Fruit fly (Drosophila melanogaster) whole organism, embryonic: ENCODE results near the gene Aasdh.

Source experiments
- Ada2b ChIP-seq: fragments of 200-800 bp; sonication (Bioruptor generic); IDR thresholded peaks from 2 replicates; pipeline ENCODE4 v1.3.6; 2022; ENCODE audit warnings: missing biosample characterization, missing genetic modification characterization
- Aef1 ChIP-seq: fragments of 200-800 bp; sonication (Bioruptor generic); IDR thresholded peaks from 3 replicates; pipeline ENCODE4 v1.3.6; 2022; ENCODE audit warnings: missing biosample characterization, missing genetic modification characterization
- B-H1 ChIP-seq: fragments of 200-800 bp; sonication (Bioruptor generic); IDR thresholded peaks from 3 replicates; pipeline ENCODE4 v1.3.6; 2022; ENCODE audit warnings: missing biosample characterization, missing genetic modification characterization
- BEAF-32 ChIP-seq: fragments of 200-800 bp; sonication (Bioruptor generic); optimal IDR thresholded peaks from 3 replicates; lab custom pipeline; 2017; ENCODE audit warnings: missing biosample characterization, missing genetic modification characterization, mild to moderate bottlenecking, moderate library complexity, missing genetic modification reagents
- Blimp-1 ChIP-seq: fragments of 200-800 bp; sonication (Bioruptor generic); optimal IDR thresholded peaks from 3 replicates; lab custom pipeline; 2018; ENCODE audit warnings: missing biosample characterization, missing genetic modification characterization, mild to moderate bottlenecking, moderate library complexity, missing genetic modification reagents
- CG11560 ChIP-seq: fragments of 200-800 bp; sonication (Bioruptor generic); IDR thresholded peaks from 3 replicates; pipeline ENCODE4 v1.3.6; 2022; ENCODE audit warnings: missing biosample characterization, missing genetic modification characterization
- CG12236 ChIP-seq: fragments of 200-800 bp; sonication (Bioruptor generic); optimal IDR thresholded peaks from 2 replicates; lab custom pipeline; 2016; ENCODE audit warnings: missing biosample characterization, missing genetic modification characterization
- CG13287 ChIP-seq: fragments of 200-800 bp; sonication (Bioruptor generic); IDR thresholded peaks from 2 replicates; pipeline ENCODE4 v1.3.6; 2022; ENCODE audit warnings: missing biosample characterization, missing genetic modification characterization; ENCODE audit not compliant: partially characterized antibody
- CG13775 ChIP-seq: fragments of 200-800 bp; sonication (Bioruptor generic); optimal IDR thresholded peaks from 3 replicates; lab custom pipeline; 2017; ENCODE audit warnings: missing biosample characterization, mild to moderate bottlenecking, missing genetic modification characterization
- CG17359 ChIP-seq: fragments of 200-800 bp; sonication (Bioruptor generic); optimal IDR thresholded peaks from 3 replicates; lab custom pipeline; 2018; ENCODE audit warnings: missing biosample characterization, mild to moderate bottlenecking, missing genetic modification characterization, moderate library complexity
- CG2120 ChIP-seq: fragments of 200-800 bp; sonication (Bioruptor generic); optimal IDR thresholded peaks from 3 replicates; lab custom pipeline; 2016; ENCODE audit warnings: missing biosample characterization, missing genetic modification characterization
- CG34376 ChIP-seq: fragments of 200-800 bp; sonication (Bioruptor generic); optimal IDR thresholded peaks from 2 replicates; lab custom pipeline; 2018; ENCODE audit warnings: missing biosample characterization, mild to moderate bottlenecking, missing genetic modification characterization
- CG3847 ChIP-seq: fragments of 200-800 bp; sonication (Bioruptor generic); IDR thresholded peaks from 2 replicates; pipeline ENCODE4 v1.3.6; 2022; ENCODE audit warnings: missing biosample characterization, missing genetic modification characterization
- CG7839 ChIP-seq: fragments of 200-800 bp; sonication (Bioruptor generic); optimal IDR thresholded peaks from 3 replicates; lab custom pipeline; 2018; ENCODE audit warnings: missing biosample characterization, mild to moderate bottlenecking, missing genetic modification characterization, moderate library complexity
- CG7928 ChIP-seq: fragments of 200-800 bp; sonication (Bioruptor generic); optimal IDR thresholded peaks from 2 replicates; lab custom pipeline; 2017; ENCODE audit warnings: missing biosample characterization, mild to moderate bottlenecking, missing genetic modification characterization
- CG8924 ChIP-seq: fragments of 200-800 bp; optimal IDR thresholded peaks from 3 replicates; lab custom pipeline; 2019; ENCODE audit warnings: missing biosample characterization, mild to moderate bottlenecking, missing genetic modification characterization, moderate library complexity
- CG8944 ChIP-seq: fragments of 200-800 bp; sonication (Bioruptor generic); optimal IDR thresholded peaks from 3 replicates; lab custom pipeline; 2016; ENCODE audit warnings: missing biosample characterization, missing genetic modification characterization
- CHES-1-like ChIP-seq: fragments of 200-800 bp; sonication (Bioruptor generic); optimal IDR thresholded peaks from 2 replicates; lab custom pipeline; 2016; ENCODE audit warnings: missing biosample characterization, missing genetic modification characterization
- D19A ChIP-seq: fragments of 200-800 bp; optimal IDR thresholded peaks from 3 replicates; lab custom pipeline; 2019; ENCODE audit warnings: missing biosample characterization, mild to moderate bottlenecking, missing genetic modification characterization, moderate library complexity
- Dip2 ChIP-seq: fragments of 200-800 bp; sonication (Bioruptor generic); IDR thresholded peaks from 2 replicates; pipeline ENCODE4 v1.3.6; 2022; ENCODE audit warnings: missing biosample characterization, missing genetic modification characterization
- Dll ChIP-seq: fragments of 200-800 bp; sonication (Bioruptor generic); IDR thresholded peaks from 4 replicates; pipeline ENCODE4 v1.3.6; 2022; ENCODE audit warnings: missing biosample characterization, missing genetic modification characterization; ENCODE audit not compliant: partially characterized antibody
- Dref ChIP-seq: fragments of 200-800 bp; sonication (Bioruptor generic); IDR thresholded peaks from 2 replicates; pipeline ENCODE4 v1.3.6; 2022; ENCODE audit warnings: missing biosample characterization, missing genetic modification characterization
- Eip74EF ChIP-seq, 2 experiments: fragments of 200-800 bp in 1 of 2; fragments of >200 bp in 1 of 2; sonication (Bioruptor generic) in 1 of 2; optimal IDR thresholded peaks; 2 replicates each; lab custom pipeline; 2017 to 2019; ENCODE audit warnings: missing biosample characterization in 2 of 2, missing genetic modification characterization in 2 of 2, mild to moderate bottlenecking in 1 of 2, moderate library complexity in 1 of 2
- Fer3 ChIP-seq: fragments of 200-800 bp; sonication (Bioruptor generic); optimal IDR thresholded peaks from 2 replicates; lab custom pipeline; 2018; ENCODE audit warnings: missing biosample characterization, mild to moderate bottlenecking, missing genetic modification characterization, moderate library complexity
- HLH3B ChIP-seq: fragments of 200-800 bp; sonication (Bioruptor generic); IDR thresholded peaks from 2 replicates; pipeline ENCODE4 v1.3.6; 2022; ENCODE audit warnings: missing biosample characterization, missing genetic modification characterization
- Hey ChIP-seq: fragments of 200-800 bp; sonication (Bioruptor generic); optimal IDR thresholded peaks from 3 replicates; lab custom pipeline; 2018; ENCODE audit warnings: missing biosample characterization, mild to moderate bottlenecking, missing genetic modification characterization
- NFAT ChIP-seq: fragments of 200-800 bp; sonication (Bioruptor generic); IDR thresholded peaks from 2 replicates; pipeline ENCODE4 v1.3.6; 2022; ENCODE audit warnings: missing biosample characterization, missing genetic modification characterization
- Tbp ChIP-seq: fragments of >200 bp; optimal IDR thresholded peaks from 2 replicates; lab custom pipeline; 2018; ENCODE audit warnings: missing biosample characterization, missing genetic modification characterization
- Trl ChIP-seq, 3 experiments: fragments of >200 bp in 2 of 3; fragments of 200-800 bp in 1 of 3; sonication (Bioruptor generic) in 1 of 3; optimal IDR thresholded peaks; 2 replicates in 1 of 3; 3 replicates in 2 of 3; lab custom pipeline; 2016 to 2017; ENCODE audit warnings: missing biosample characterization in 1 of 3, missing genetic modification characterization in 1 of 3
- ap ChIP-seq: fragments of 200-800 bp; sonication (Bioruptor generic); IDR thresholded peaks from 2 replicates; pipeline ENCODE4 v1.3.6; 2022; ENCODE audit warnings: missing biosample characterization, missing genetic modification characterization
- br ChIP-seq: fragments of >200 bp; optimal IDR thresholded peaks from 2 replicates; lab custom pipeline; 2017
- dati ChIP-seq: fragments of 200-800 bp; sonication (Bioruptor generic); IDR thresholded peaks from 2 replicates; pipeline ENCODE4 v1.3.6; 2022; ENCODE audit warnings: missing biosample characterization, missing genetic modification characterization
- esg ChIP-seq: fragments of 200-800 bp; sonication (Bioruptor generic); conservative IDR thresholded peaks from 2 replicates; pipeline ENCODE4 v1.3.6; 2022; ENCODE audit warnings: missing biosample characterization, missing genetic modification characterization
- fd102C ChIP-seq: fragments of 200-800 bp; sonication (Bioruptor generic); optimal IDR thresholded peaks from 2 replicates; lab custom pipeline; 2018; ENCODE audit warnings: missing biosample characterization, mild to moderate bottlenecking, missing genetic modification characterization, moderate library complexity
- fu2 ChIP-seq: fragments of 200-800 bp; sonication (Bioruptor generic); optimal IDR thresholded peaks from 2 replicates; lab custom pipeline; 2016; ENCODE audit warnings: missing biosample characterization, missing genetic modification characterization
- hth ChIP-seq: fragments of >200 bp; optimal IDR thresholded peaks from 2 replicates; lab custom pipeline; 2017; ENCODE audit warnings: inconsistent platforms
- jing ChIP-seq: fragments of 200-800 bp; sonication (Bioruptor generic); optimal IDR thresholded peaks from 2 replicates; lab custom pipeline; 2018; ENCODE audit warnings: missing biosample characterization, mild to moderate bottlenecking, missing genetic modification characterization
- ken ChIP-seq: fragments of 200-800 bp; sonication (Bioruptor generic); IDR thresholded peaks from 3 replicates; pipeline ENCODE4 v1.3.6; 2022; ENCODE audit warnings: missing biosample characterization, missing genetic modification characterization
- lov ChIP-seq, 2 experiments: fragments of 200-800 bp in 1 of 2; fragments of >200 bp in 1 of 2; sonication (Bioruptor generic) in 1 of 2; IDR thresholded peaks in 1 of 2; optimal IDR thresholded peaks in 1 of 2; 2 replicates in 1 of 2; 3 replicates in 1 of 2; pipeline versions ENCODE4 v1.3.6 to Lab custom; 2017 to 2022; ENCODE audit warnings: missing biosample characterization in 1 of 2, missing genetic modification characterization in 1 of 2
- mirr ChIP-seq: fragments of 200-800 bp; sonication (Bioruptor generic); optimal IDR thresholded peaks from 3 replicates; lab custom pipeline; 2018; ENCODE audit warnings: missing biosample characterization, mild to moderate bottlenecking, missing genetic modification characterization
- nerfin-2 ChIP-seq: fragments of 200-800 bp; sonication (Bioruptor generic); IDR thresholded peaks from 2 replicates; pipeline ENCODE4 v1.3.6; 2022; ENCODE audit warnings: missing biosample characterization, missing genetic modification characterization; ENCODE audit not compliant: partially characterized antibody
- odd ChIP-seq: fragments of 200-800 bp; sonication (Bioruptor generic); optimal IDR thresholded peaks from 2 replicates; lab custom pipeline; 2017; ENCODE audit warnings: missing biosample characterization, mild to moderate bottlenecking, missing genetic modification characterization
- pzg ChIP-seq: fragments of 200-800 bp; sonication (Bioruptor generic); optimal IDR thresholded peaks from 3 replicates; lab custom pipeline; 2018; ENCODE audit warnings: missing biosample characterization, mild to moderate bottlenecking, missing genetic modification characterization, moderate library complexity
- rib ChIP-seq: fragments of 200-800 bp; sonication (Bioruptor generic); IDR thresholded peaks from 2 replicates; pipeline ENCODE4 v1.3.6; 2022; ENCODE audit warnings: missing biosample characterization, missing genetic modification characterization
- schlank ChIP-seq: fragments of 200-800 bp; sonication (Bioruptor generic); optimal IDR thresholded peaks from 2 replicates; lab custom pipeline; 2018; ENCODE audit warnings: missing biosample characterization, mild to moderate bottlenecking, missing genetic modification characterization
- sens ChIP-seq: fragments of 200-800 bp; sonication (Bioruptor generic); peaks from one replicate; lab custom pipeline; 2016; ENCODE audit warnings: missing biosample characterization, missing genetic modification characterization
- sna ChIP-seq: fragments of 200-800 bp; sonication (Bioruptor generic); IDR thresholded peaks from 2 replicates; pipeline ENCODE4 v1.3.6; 2022; ENCODE audit warnings: missing biosample characterization, missing genetic modification characterization; ENCODE audit not compliant: partially characterized antibody
- tio ChIP-seq: fragments of 200-800 bp; sonication (Bioruptor generic); optimal IDR thresholded peaks from 2 replicates; lab custom pipeline; 2017; ENCODE audit warnings: missing biosample characterization, missing genetic modification characterization, inconsistent platforms
- tup ChIP-seq: fragments of 200-800 bp; sonication (Bioruptor generic); optimal IDR thresholded peaks from 2 replicates; lab custom pipeline; 2016; ENCODE audit warnings: missing biosample characterization, mild to moderate bottlenecking, missing genetic modification characterization, moderate library complexity
- tx ChIP-seq: fragments of 200-800 bp; sonication (Bioruptor generic); optimal IDR thresholded peaks from 2 replicates; lab custom pipeline; 2016; ENCODE audit warnings: missing biosample characterization, missing genetic modification characterization
- vnd ChIP-seq: fragments of 200-800 bp; sonication (Bioruptor generic); IDR thresholded peaks from 3 replicates; pipeline ENCODE4 v1.3.6; 2022; ENCODE audit warnings: missing biosample characterization, missing genetic modification characterization; ENCODE audit not compliant: partially characterized antibody

The Aasdh gene

DNA sequence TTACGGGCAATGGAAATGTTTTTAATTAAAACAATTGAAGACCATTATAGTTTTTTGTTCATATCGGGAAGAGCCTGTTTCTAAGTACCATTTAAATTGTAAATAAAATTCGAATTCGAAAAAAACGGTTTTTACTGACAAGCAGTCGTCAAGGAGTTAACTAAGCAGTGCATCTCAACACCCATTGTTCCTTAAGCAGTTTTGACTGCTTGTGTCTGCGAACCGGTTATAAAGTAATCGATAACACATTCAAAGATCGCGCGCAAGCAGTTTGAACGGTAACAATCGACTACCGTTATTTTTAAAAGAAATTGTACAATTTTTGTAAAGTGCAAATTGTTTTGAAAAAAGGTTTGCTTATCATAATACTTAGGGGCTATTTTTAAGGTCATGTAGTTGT lies 28.6 kb upstream of the Aasdh start (continued):
- TF ChIP-seq CG17359 (tag; lab: Kevin White, UChicago) (no peak), Aef1 (no peak), NFAT (GFP tag; lab: Robert Waterston, UW) (no peak), sna (no peak), CG8924 (tag; lab: Kevin White, UChicago) (no peak), Blimp-1 (no peak), br (lab: Kevin White, UChicago) (no peak), ken (GFP tag; lab: Robert Waterston, UW) (no peak), Dll (GFP tag; lab: Robert Waterston, UW) (peak; percentile 19; the same call in 1 of the 4 replicates), B-H1 (GFP tag; lab: Robert Waterston, UW) (no peak), CG2120 (GFP tag; lab: Kevin White, UChicago) (peak; percentile 17), vnd (GFP tag; lab: Robert Waterston, UW) (peak; percentile 36; the same call in 2 of the 3 replicates), tio (no peak), rib (no peak), dati (GFP tag; lab: Robert Waterston, UW) (no peak), D19A (tag; lab: Kevin White, UChicago) (no peak), CG13775 (GFP tag; lab: Kevin White, UChicago) (no peak), fd102C (no peak), CG12236 (GFP tag; lab: Kevin White, UChicago) (no peak), CG13287 (GFP tag; lab: Robert Waterston, UW) (peak; percentile 41), CG7928 (GFP tag; lab: Kevin White, UChicago) (no peak), sens (GFP tag; lab: Kevin White, UChicago) (peak; percentile 48), Dref (peak; percentile 89), odd (no peak), BEAF-32 (GFP tag; lab: Kevin White, UChicago) (peak; percentile 54), CG8944 (no peak), tup (GFP tag; lab: Kevin White, UChicago) (no peak), Trl (optimal IDR thresholded peaks at IDR 0.05; lab: Kevin White, UChicago) (no peak), Trl (GFP tag; optimal IDR thresholded peaks at IDR 0.05; lab: Kevin White, UChicago) (no peak), HLH3B (GFP tag; lab: Robert Waterston, UW) (no peak), Tbp (GFP tag; lab: Kevin White, UChicago) (no peak), CG3847 (GFP tag; lab: Robert Waterston, UW) (no peak), CHES-1-like (GFP tag; lab: Kevin White, UChicago) (no peak), mirr (GFP tag; lab: Kevin White, UChicago) (no peak), Ada2b (GFP tag; lab: Robert Waterston, UW) (no peak), Fer3 (no peak), Hey (tag; lab: Kevin White, UChicago) (no peak), lov (optimal IDR thresholded peaks at IDR 0.05; lab: Kevin White, UChicago) (no peak), lov (GFP tag; IDR thresholded peaks at IDR 0.05; lab: Robert Waterston, UW) (no peak), ap (GFP tag; lab: Robert Waterston, UW) (no peak), fu2 (no peak), nerfin-2 (no peak), hth (lab: Kevin White, UChicago) (no peak), jing (GFP tag; lab: Kevin White, UChicago) (no peak), schlank (tag; lab: Kevin White, UChicago) (no peak), CG34376 (GFP tag; lab: Kevin White, UChicago) (no peak), Dip2 (GFP tag; lab: Robert Waterston, UW) (no peak), tx (GFP tag; lab: Kevin White, UChicago) (no peak), CG11560 (peak; percentile 96), pzg (peak; percentile 62), Eip74EF (GFP tag; optimal IDR thresholded peaks at IDR 0.05; lab: Kevin White, UChicago) (peak in 1 of 2 experiments; percentile 90), esg (no peak), CG7839 (tag; lab: Kevin White, UChicago) (peak; percentile 5)
